Fruit fly (Drosophila melanogaster) whole organism: ENCODE measurements around the gene Cul6.

Source experiments
- CG8478 ChIP-seq: fragments of >200 bp; optimal IDR thresholded peaks from 2 replicates; lab custom pipeline; 2018; ENCODE audit warnings: inconsistent platforms
- EcR ChIP-seq, 2 experiments: fragments of >200 bp; optimal IDR thresholded peaks; 2 replicates each; lab custom pipeline; 2017; ENCODE audit warnings: missing biosample characterization in 2 of 2, missing genetic modification characterization in 2 of 2, missing genetic modification reagents in 2 of 2
- pan ChIP-seq: fragments of >200 bp; optimal IDR thresholded peaks from 2 replicates; lab custom pipeline; 2017
- psq ChIP-seq: fragments of >200 bp; optimal IDR thresholded peaks from 2 replicates; lab custom pipeline; 2017
- usp ChIP-seq: fragments of >200 bp; optimal IDR thresholded peaks from 2 replicates; lab custom pipeline; 2017; ENCODE audit warnings: missing biosample characterization, missing genetic modification characterization, mixed read lengths

- TF ChIP-seq CG8478 (lab: Kevin White, UChicago) = no peak
- TF ChIP-seq pan (lab: Kevin White, UChicago) = no peak
- TF ChIP-seq psq (lab: Kevin White, UChicago) = no peak
- no peak for TF ChIP-seq usp (GFP tag; lab: Kevin White, UChicago)
- TF ChIP-seq EcR (GFP tag; optimal IDR thresholded peaks at IDR 0.05; lab: Kevin White, UChicago) = no peak
Measured at dm6 chr3L:13019249-13019956, 7.9 kb upstream of the Cul6 start.
